Worm (Caenorhabditis elegans) whole organism, mixed stage, embryonic: ENCODE measurements around the gene nhr-195.

Source experiments
- blmp-1 ChIP-seq: fragments of 150-350 bp; optimal IDR thresholded peaks from 2 replicates; lab custom pipeline; 2014; ENCODE audit warnings: missing biosample characterization, missing genetic modification characterization
- lin-32 ChIP-seq: fragments of 200-800 bp; sonication (Bioruptor generic); optimal IDR thresholded peaks from 2 replicates; lab custom pipeline; 2018; ENCODE audit warnings: mild to moderate bottlenecking, missing genetic modification characterization, missing compliant biosample characterization
- nhr-76 ChIP-seq: sonication (generic microtip); optimal IDR thresholded peaks from 2 replicates; lab custom pipeline; 2017; ENCODE audit warnings: missing biosample characterization, missing genetic modification characterization
- unc-39 ChIP-seq: fragments of 150-350 bp; optimal IDR thresholded peaks from 2 replicates; lab custom pipeline; 2014; ENCODE audit warnings: missing biosample characterization, missing genetic modification characterization
- unc-62 ChIP-seq: fragments of 150-350 bp; optimal IDR thresholded peaks from 2 replicates; lab custom pipeline; 2014; ENCODE audit warnings: missing biosample characterization, missing genetic modification reagents, missing genetic modification characterization

DNA sequence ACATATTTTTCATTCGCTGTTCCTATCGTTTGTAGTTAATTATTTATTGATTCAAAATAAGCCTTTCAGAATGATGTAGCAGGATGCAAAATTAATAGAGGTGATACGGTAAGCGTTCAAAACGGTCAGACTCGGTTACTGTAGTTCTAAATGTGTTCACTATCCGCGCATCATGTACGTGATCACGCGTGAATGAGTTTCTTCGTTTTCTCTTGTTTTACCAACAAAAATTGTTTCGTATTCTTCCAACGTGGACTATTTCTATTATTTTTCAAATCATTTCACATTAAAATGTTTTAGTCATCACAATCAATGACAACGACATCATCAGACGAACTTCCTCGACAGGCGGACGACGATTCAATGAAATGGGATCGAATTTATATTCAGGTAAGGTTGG lies 24.7 kb downstream of the nhr-195 start, which contains the start of gene gck-1:
- TF ChIP-seq nhr-76: no peak
- TF ChIP-seq unc-39 (tag; lab: Kevin White, UChicago): no peak
- no peak for TF ChIP-seq lin-32 (GFP tag; lab: Kevin White, UChicago)
- TF ChIP-seq blmp-1 (tag; lab: Kevin White, UChicago): no peak
- no peak for TF ChIP-seq unc-62 (GFP tag; lab: Kevin White, UChicago)
